Worm (Caenorhabditis elegans) whole organism, L1 larva: ENCODE results near the gene spp-11.
A peak's percentile ranks its signal among the peaks of the same experiment; 100 is the strongest.

Source experiments
- C04F5.9 ChIP-seq: sonication (generic microtip); optimal IDR thresholded peaks from 2 replicates; lab custom pipeline; 2016; ENCODE audit warnings: missing genetic modification characterization, missing compliant biosample characterization
- C16A3.4 ChIP-seq: fragments of 150-350 bp; optimal IDR thresholded peaks from 2 replicates; lab custom pipeline; 2014; ENCODE audit warnings: missing biosample characterization, missing genetic modification characterization
- aha-1 ChIP-seq: fragments of 150-350 bp; optimal IDR thresholded peaks from 2 replicates; lab custom pipeline; 2014; ENCODE audit warnings: missing biosample characterization, missing genetic modification characterization
- alr-1 ChIP-seq: fragments of 200-800 bp; sonication (Bioruptor generic); optimal IDR thresholded peaks from 2 replicates; lab custom pipeline; 2018; ENCODE audit warnings: borderline replicate concordance, mild to moderate bottlenecking, missing genetic modification characterization, missing compliant biosample characterization
- aly-2 ChIP-seq: fragments of 150-350 bp; optimal IDR thresholded peaks from 2 replicates; lab custom pipeline; 2014; ENCODE audit warnings: missing biosample characterization, missing genetic modification characterization
- ceh-63 ChIP-seq: fragments of 200-800 bp; sonication (Bioruptor generic); optimal IDR thresholded peaks from 2 replicates; lab custom pipeline; 2018; ENCODE audit warnings: mild to moderate bottlenecking, missing genetic modification characterization, missing compliant biosample characterization
- ceh-8 ChIP-seq: fragments of 200-800 bp; sonication (Bioruptor generic); optimal IDR thresholded peaks from 2 replicates; lab custom pipeline; 2018; ENCODE audit warnings: mild to moderate bottlenecking, missing genetic modification characterization, moderate library complexity, missing compliant biosample characterization
- ceh-88 ChIP-seq: fragments of 200-800 bp; sonication (Bioruptor generic); IDR thresholded peaks from 2 replicates; pipeline ENCODE4 v1.3.6; 2022; ENCODE audit warnings: missing genetic modification characterization, missing compliant biosample characterization
- ces-1 ChIP-seq: fragments of 150-350 bp; optimal IDR thresholded peaks from 2 replicates; lab custom pipeline; 2014; ENCODE audit warnings: missing biosample characterization, missing genetic modification reagents, missing genetic modification characterization
- dpl-1 ChIP-seq, 3 experiments: fragments of 150-350 bp in 2 of 3; sonication (generic microtip) in 1 of 3; optimal IDR thresholded peaks; 2 replicates each; lab custom pipeline; 2014 to 2017; ENCODE audit warnings: missing biosample characterization in 3 of 3, missing genetic modification characterization in 3 of 3, missing genetic modification reagents in 3 of 3
- efl-1 ChIP-seq, 4 experiments: fragments of 150-350 bp; optimal IDR thresholded peaks in 3 of 4; peaks in 1 of 4; 1 replicate in 1 of 4; 2 replicates in 3 of 4; lab custom pipeline; 2014; ENCODE audit warnings: missing biosample characterization in 2 of 4, missing genetic modification characterization in 2 of 4, missing genetic modification reagents in 2 of 4
- efl-3 ChIP-seq: fragments of 200-800 bp; sonication (Bioruptor generic); optimal IDR thresholded peaks from 2 replicates; lab custom pipeline; 2018; ENCODE audit warnings: mild to moderate bottlenecking, missing genetic modification characterization, missing compliant biosample characterization
- egl-27 ChIP-seq, 2 experiments: fragments of 150-350 bp in 1 of 2; sonication (generic microtip); optimal IDR thresholded peaks; 3 replicates each; lab custom pipeline; 2017 to 2018; ENCODE audit warnings: missing biosample characterization in 2 of 2, missing genetic modification characterization in 2 of 2, missing genetic modification reagents in 2 of 2
- elt-3 ChIP-seq, 6 experiments: fragments of 150-350 bp in 1 of 6; sonication (generic microtip); optimal IDR thresholded peaks; 2 replicates each; lab custom pipeline; 2017 to 2018; ENCODE audit warnings: missing biosample characterization in 6 of 6, missing genetic modification characterization in 6 of 6, inconsistent platforms in 1 of 6
- ets-5 ChIP-seq: fragments of 200-800 bp; sonication (Bioruptor generic); IDR thresholded peaks from 2 replicates; pipeline ENCODE4 v1.3.6; 2022; ENCODE audit warnings: missing genetic modification characterization, missing compliant biosample characterization
- fkh-10 ChIP-seq: sonication (generic microtip); optimal IDR thresholded peaks from 2 replicates; lab custom pipeline; 2017; ENCODE audit warnings: missing biosample characterization, missing genetic modification reagents, missing genetic modification characterization
- hlh-4 ChIP-seq: sonication (generic microtip); optimal IDR thresholded peaks from 2 replicates; lab custom pipeline; 2016; ENCODE audit warnings: mild to moderate bottlenecking, missing genetic modification characterization, missing compliant biosample characterization
- hpl-2 ChIP-seq: fragments of 150-350 bp; optimal IDR thresholded peaks from 2 replicates; lab custom pipeline; 2014; ENCODE audit warnings: missing biosample characterization, missing genetic modification reagents, missing genetic modification characterization
- lin-13 ChIP-seq: fragments of 150-350 bp; optimal IDR thresholded peaks from 2 replicates; lab custom pipeline; 2014; ENCODE audit warnings: missing biosample characterization, missing genetic modification reagents, missing genetic modification characterization
- lin-14 ChIP-seq: fragments of 200-800 bp; sonication (Bioruptor generic); optimal IDR thresholded peaks from 2 replicates; lab custom pipeline; 2018; ENCODE audit warnings: mild to moderate bottlenecking, missing genetic modification characterization, moderate library complexity, missing compliant biosample characterization
- lin-15B ChIP-seq: fragments of 150-350 bp; sonication (generic microtip); optimal IDR thresholded peaks from 3 replicates; lab custom pipeline; 2014; ENCODE audit warnings: missing biosample characterization, missing genetic modification characterization
- lin-39 ChIP-seq: fragments of 150-350 bp; optimal IDR thresholded peaks from 2 replicates; lab custom pipeline; 2014; ENCODE audit warnings: missing biosample characterization, missing genetic modification reagents, missing genetic modification characterization
- lsy-2 ChIP-seq, 2 experiments: fragments of 150-350 bp; optimal IDR thresholded peaks; 2 replicates each; lab custom pipeline; 2014; ENCODE audit warnings: missing biosample characterization in 2 of 2, missing genetic modification characterization in 2 of 2
- mab-9 ChIP-seq: fragments of 200-800 bp; sonication (Bioruptor generic); IDR thresholded peaks from 2 replicates; pipeline ENCODE4 v1.3.6; 2022; ENCODE audit warnings: missing genetic modification reagents, missing genetic modification characterization, missing compliant biosample characterization
- mep-1 ChIP-seq: fragments of 150-350 bp; optimal IDR thresholded peaks from 2 replicates; lab custom pipeline; 2014; ENCODE audit warnings: missing biosample characterization, missing genetic modification characterization
- nhr-19 ChIP-seq: fragments of 200-800 bp; sonication (Bioruptor generic); conservative IDR thresholded peaks from 2 replicates; pipeline ENCODE4 v1.3.6; 2022; ENCODE audit warnings: missing genetic modification characterization, missing compliant biosample characterization
- nhr-20 ChIP-seq: sonication (generic microtip); optimal IDR thresholded peaks from 2 replicates; lab custom pipeline; 2016; ENCODE audit warnings: mild to moderate bottlenecking, missing genetic modification characterization, missing compliant biosample characterization
- nhr-28 ChIP-seq: fragments of 150-350 bp; optimal IDR thresholded peaks from 2 replicates; lab custom pipeline; 2014; ENCODE audit warnings: missing biosample characterization, missing genetic modification characterization
- nhr-47 ChIP-seq: sonication (generic microtip); optimal IDR thresholded peaks from 2 replicates; lab custom pipeline; 2016; ENCODE audit warnings: mild to moderate bottlenecking, missing genetic modification characterization, moderate library complexity, missing compliant biosample characterization
- nhr-71 ChIP-seq: sonication (generic microtip); optimal IDR thresholded peaks from 2 replicates; lab custom pipeline; 2016; ENCODE audit warnings: mild to moderate bottlenecking, missing genetic modification characterization, moderate library complexity, missing compliant biosample characterization
- nhr-76 ChIP-seq: sonication (generic microtip); optimal IDR thresholded peaks from 2 replicates; lab custom pipeline; 2017; ENCODE audit warnings: missing biosample characterization, missing genetic modification characterization
- nhr-77 ChIP-seq: fragments of 150-350 bp; optimal IDR thresholded peaks from 2 replicates; lab custom pipeline; 2014; ENCODE audit warnings: missing biosample characterization, missing genetic modification characterization
- nhr-84 ChIP-seq: sonication (generic microtip); optimal IDR thresholded peaks from 2 replicates; lab custom pipeline; 2017; ENCODE audit warnings: missing biosample characterization, missing genetic modification characterization
- pqm-1 ChIP-seq: sonication (generic microtip); optimal IDR thresholded peaks from 3 replicates; lab custom pipeline; 2017; ENCODE audit warnings: missing biosample characterization, missing genetic modification characterization
- rnt-1 ChIP-seq: sonication (generic microtip); optimal IDR thresholded peaks from 2 replicates; lab custom pipeline; 2016; ENCODE audit warnings: mild to moderate bottlenecking, missing genetic modification characterization, moderate library complexity, missing compliant biosample characterization
- skn-1 ChIP-seq: fragments of 150-350 bp; optimal IDR thresholded peaks from 2 replicates; lab custom pipeline; 2014; ENCODE audit warnings: missing biosample characterization, missing genetic modification characterization
- snu-23 ChIP-seq: sonication (generic microtip); optimal IDR thresholded peaks from 2 replicates; lab custom pipeline; 2016; ENCODE audit warnings: missing genetic modification characterization, missing compliant biosample characterization
- sup-37 ChIP-seq: fragments of 200-800 bp; sonication (Bioruptor generic); optimal IDR thresholded peaks from 2 replicates; lab custom pipeline; 2018; ENCODE audit warnings: mild to moderate bottlenecking, missing genetic modification characterization, missing compliant biosample characterization
- tbx-2 ChIP-seq: sonication (generic microtip); optimal IDR thresholded peaks from 2 replicates; lab custom pipeline; 2016; ENCODE audit warnings: missing genetic modification characterization, missing compliant biosample characterization
- tlp-1 ChIP-seq: fragments of 150-350 bp; optimal IDR thresholded peaks from 2 replicates; lab custom pipeline; 2014; ENCODE audit warnings: missing biosample characterization, missing genetic modification characterization
- unc-130 ChIP-seq: fragments of 150-350 bp; optimal IDR thresholded peaks from 2 replicates; lab custom pipeline; 2017; ENCODE audit warnings: missing biosample characterization, missing genetic modification characterization, inconsistent platforms
- unc-62 ChIP-seq: fragments of 150-350 bp; optimal IDR thresholded peaks from 2 replicates; lab custom pipeline; 2014; ENCODE audit warnings: missing biosample characterization, missing genetic modification reagents, missing genetic modification characterization
- unc-98 ChIP-seq: fragments of 200-800 bp; sonication (Bioruptor generic); IDR thresholded peaks from 2 replicates; pipeline ENCODE4 v1.3.6; 2022; ENCODE audit warnings: missing genetic modification characterization, missing compliant biosample characterization
- ztf-4 ChIP-seq: fragments of 150-350 bp; optimal IDR thresholded peaks from 2 replicates; lab custom pipeline; 2014; ENCODE audit warnings: missing biosample characterization, missing genetic modification characterization

Gene spp-11

DNA sequence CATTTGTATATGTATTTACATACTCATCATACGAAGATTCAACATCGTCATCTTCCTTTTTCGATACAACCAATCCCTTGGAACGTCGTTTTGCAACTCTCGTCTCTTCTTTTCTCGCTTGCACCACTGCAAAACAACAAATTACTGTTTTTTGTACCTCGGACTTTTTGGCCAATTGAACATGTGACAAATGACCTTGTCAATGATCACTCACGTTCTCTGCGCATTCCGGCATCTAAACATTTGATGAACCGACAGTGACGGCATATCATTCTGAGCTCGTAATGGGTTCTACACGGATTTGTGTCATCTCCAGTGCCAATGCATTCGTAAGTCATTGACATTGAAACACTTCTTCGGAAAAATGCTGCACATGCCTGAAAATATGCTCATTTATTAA is 41.0 kb upstream of the spp-11 start (continued):
- no peak for TF ChIP-seq dpl-1 (GFP tag; optimal IDR thresholded peaks at IDR 0.05; lab: Kevin White, UChicago)
- no peak for TF ChIP-seq ztf-4 (tag; lab: Kevin White, UChicago)
- no peak for TF ChIP-seq mab-9 (GFP tag; lab: Robert Waterston, UW)
- TF ChIP-seq nhr-28: no peak
- TF ChIP-seq ceh-63 (GFP tag; lab: Kevin White, UChicago): no peak
- TF ChIP-seq C16A3.4: no peak
- peak in 1 of 2 experiments; percentile 2 for TF ChIP-seq lsy-2 (tag; optimal IDR thresholded peaks at IDR 0.05; lab: Kevin White, UChicago)
- TF ChIP-seq egl-27 (tag; optimal IDR thresholded peaks at IDR 0.05; lab: Kevin White, UChicago): no peak
- TF ChIP-seq elt-3 (tag; optimal IDR thresholded peaks at IDR 0.05; lab: Kevin White, UChicago): peak in 2 of 6 experiments; percentile 43 to 75
- TF ChIP-seq hpl-2 (GFP tag; lab: Kevin White, UChicago): no peak
- TF ChIP-seq nhr-84 (tag; lab: Kevin White, UChicago): no peak
- no peak for TF ChIP-seq hlh-4 (tag; lab: Kevin White, UChicago)
- TF ChIP-seq aly-2 (tag; lab: Kevin White, UChicago): no peak
- TF ChIP-seq nhr-19 (GFP tag; lab: Robert Waterston, UW): 0 out of 2 replicates have a peak, but pooled peaks have one; percentile 7
- TF ChIP-seq alr-1 (tag; lab: Kevin White, UChicago): no peak
- TF ChIP-seq lin-13 (GFP tag; lab: Kevin White, UChicago): no peak
- no peak for TF ChIP-seq unc-130 (tag; lab: Kevin White, UChicago)
- no peak for TF ChIP-seq unc-62 (GFP tag; lab: Kevin White, UChicago)
- no peak for TF ChIP-seq rnt-1
- no peak for TF ChIP-seq efl-3 (GFP tag; lab: Kevin White, UChicago)
- no peak for TF ChIP-seq tlp-1
- TF ChIP-seq efl-1 (optimal IDR thresholded peaks at IDR 0.05; lab: Kevin White, UChicago): no peak
- no peak for TF ChIP-seq efl-1 (GFP tag; optimal IDR thresholded peaks at IDR 0.05 in 1 of 2; lab: Kevin White, UChicago)
- peak; percentile 1 for TF ChIP-seq nhr-71 (tag; lab: Kevin White, UChicago)
- TF ChIP-seq ceh-88 (GFP tag; lab: Robert Waterston, UW): no peak
- TF ChIP-seq skn-1 (tag; lab: Kevin White, UChicago): no peak
- TF ChIP-seq sup-37 (GFP tag; lab: Kevin White, UChicago): no peak
- TF ChIP-seq nhr-76: no peak
- no peak for TF ChIP-seq unc-98 (GFP tag; lab: Robert Waterston, UW)
- no peak for TF ChIP-seq pqm-1 (tag; lab: Kevin White, UChicago)
- TF ChIP-seq ets-5 (GFP tag; lab: Robert Waterston, UW): no peak
- TF ChIP-seq aha-1 (tag; lab: Kevin White, UChicago): no peak
- no peak for TF ChIP-seq lin-15B (tag; lab: Kevin White, UChicago)
- no peak for TF ChIP-seq fkh-10 (GFP tag; lab: Kevin White, UChicago)
- no peak for TF ChIP-seq nhr-77 (tag; lab: Kevin White, UChicago)
- TF ChIP-seq lin-39 (tag; lab: Kevin White, UChicago): no peak
- TF ChIP-seq C04F5.9 (tag; lab: Kevin White, UChicago): no peak
- TF ChIP-seq lin-14: peak; percentile 38
- no peak for TF ChIP-seq mep-1 (tag; lab: Kevin White, UChicago)
- TF ChIP-seq nhr-47 (tag; lab: Kevin White, UChicago): no peak
- TF ChIP-seq tbx-2 (tag; lab: Kevin White, UChicago): peak; percentile 3
- TF ChIP-seq snu-23: peak; percentile 7
- TF ChIP-seq nhr-20: peak; percentile 28
- TF ChIP-seq ceh-8 (GFP tag; lab: Kevin White, UChicago): no peak
- no peak for TF ChIP-seq ces-1
- TF ChIP-seq, all 84 proteins: peak for 12
